Fruit fly (Drosophila melanogaster): Measurements from ENCODE around the gene CG6686.

Gene CG6686

dm6 chr2L:11977721-11978120 is 10.1 kb downstream of the CG6686 start:
- no peak for TF ChIP-seq pan (optimal IDR thresholded peaks at IDR 0.05)
- no peak for TF ChIP-seq Hr78 (GFP tag; optimal IDR thresholded peaks at IDR 0.05)
- no peak for TF ChIP-seq lola (GFP tag; optimal IDR thresholded peaks at IDR 0.05)
- no peak for TF ChIP-seq usp (GFP tag; optimal IDR thresholded peaks at IDR 0.05)
- no peak for TF ChIP-seq CrebA (GFP tag; optimal IDR thresholded peaks at IDR 0.05; ENCODE audit: borderline replicate concordance)
- TF ChIP-seq dl (GFP tag; optimal IDR thresholded peaks at IDR 0.05; ENCODE audit: insufficient read depth in 1 of 2, partially characterized antibody in 2 of 2) = no peak
- no peak for TF ChIP-seq brk (GFP tag; optimal IDR thresholded peaks at IDR 0.05)

dm6 chr2L:11976955-11977354 is 10.9 kb downstream of the CG6686 start:
- TF ChIP-seq woc (GFP tag; optimal IDR thresholded peaks at IDR 0.05) = no peak
- TF ChIP-seq foxo (GFP tag; optimal IDR thresholded peaks at IDR 0.05) = no peak
- TF ChIP-seq Sp1 (GFP tag; optimal IDR thresholded peaks at IDR 0.05) = no peak
- no peak for TF ChIP-seq brk (GFP tag; optimal IDR thresholded peaks at IDR 0.05)
- no peak for TF ChIP-seq Myc (optimal IDR thresholded peaks at IDR 0.05)
- no peak for TF ChIP-seq Mio (GFP tag; optimal IDR thresholded peaks at IDR 0.05)
- TF ChIP-seq h (GFP tag; optimal IDR thresholded peaks at IDR 0.05) = no peak
- no peak for TF ChIP-seq lola (GFP tag; optimal IDR thresholded peaks at IDR 0.05)
- no peak for TF ChIP-seq dsf (GFP tag; optimal IDR thresholded peaks at IDR 0.05; ENCODE audit: borderline replicate concordance)
- TF ChIP-seq Rel (GFP tag; optimal IDR thresholded peaks at IDR 0.05) = no peak
- no peak for TF ChIP-seq Rel (tag; optimal IDR thresholded peaks at IDR 0.05)
- no peak for TF ChIP-seq OdsH (GFP tag; optimal IDR thresholded peaks at IDR 0.05)
- no peak for TF ChIP-seq tai (GFP tag; optimal IDR thresholded peaks at IDR 0.05)
- no peak for TF ChIP-seq Abd-B (GFP tag; optimal IDR thresholded peaks at IDR 0.05)
- TF ChIP-seq usp (GFP tag; optimal IDR thresholded peaks at IDR 0.05) = no peak
- no peak for TF ChIP-seq ey (GFP tag; optimal IDR thresholded peaks at IDR 0.05)
- TF ChIP-seq pan (optimal IDR thresholded peaks at IDR 0.05) = no peak
- no peak for TF ChIP-seq dl (GFP tag; optimal IDR thresholded peaks at IDR 0.05; ENCODE audit: insufficient read depth in 1 of 2, partially characterized antibody in 2 of 2)
- no peak for TF ChIP-seq sage (GFP tag; optimal IDR thresholded peaks at IDR 0.05)

- TF ChIP-seq HLH106 (tag; optimal IDR thresholded peaks at IDR 0.05) = no peak
Observed at dm6 chr2L:11973145-11973738, 14.6 kb downstream of the CG6686 start.

dm6 chr2L:11970853-11971397 is 16.9 kb downstream of the CG6686 start:
- no peak for TF ChIP-seq sage (GFP tag; optimal IDR thresholded peaks at IDR 0.05)
- TF ChIP-seq N (GFP tag; optimal IDR thresholded peaks at IDR 0.05) = no peak
- TF ChIP-seq tai (GFP tag; optimal IDR thresholded peaks at IDR 0.05) = no peak
- no peak for TF ChIP-seq GATAd (GFP tag; optimal IDR thresholded peaks at IDR 0.05)
- no peak for TF ChIP-seq Myc (optimal IDR thresholded peaks at IDR 0.05)
- TF ChIP-seq pan (optimal IDR thresholded peaks at IDR 0.05) = no peak
- TF ChIP-seq CG9705 (GFP tag; optimal IDR thresholded peaks at IDR 0.05) = no peak
- peak; percentile 50 for TF ChIP-seq rgr (GFP tag; optimal IDR thresholded peaks at IDR 0.05)
- TF ChIP-seq CrebA (GFP tag; optimal IDR thresholded peaks at IDR 0.05; ENCODE audit: borderline replicate concordance) = no peak
- no peak for TF ChIP-seq Hr78 (GFP tag; optimal IDR thresholded peaks at IDR 0.05)
- no peak for TF ChIP-seq usp (GFP tag; optimal IDR thresholded peaks at IDR 0.05)
- no peak for TF ChIP-seq sv (GFP tag; optimal IDR thresholded peaks at IDR 0.05)
- peak; percentile 46 for TF ChIP-seq Sp1 (GFP tag; optimal IDR thresholded peaks at IDR 0.05)
- no peak for TF ChIP-seq lola (GFP tag; optimal IDR thresholded peaks at IDR 0.05)
- no peak for TF ChIP-seq dmrt93B (GFP tag; optimal IDR thresholded peaks at IDR 0.05)
- no peak for TF ChIP-seq Abd-B (GFP tag; optimal IDR thresholded peaks at IDR 0.05)
- peak; percentile 51 for TF ChIP-seq fru (GFP tag; optimal IDR thresholded peaks at IDR 0.05)
- TF ChIP-seq woc (GFP tag; optimal IDR thresholded peaks at IDR 0.05) = no peak
- TF ChIP-seq Jra (GFP tag; optimal IDR thresholded peaks at IDR 0.05) = peak; percentile 46
- TF ChIP-seq Hr83 (GFP tag; optimal IDR thresholded peaks at IDR 0.05; ENCODE audit: poor library complexity, severe bottlenecking) = peak; percentile 83
- peak; percentile 24 for TF ChIP-seq HLH106 (tag; optimal IDR thresholded peaks at IDR 0.05)
- TF ChIP-seq dl (GFP tag; optimal IDR thresholded peaks at IDR 0.05; ENCODE audit: insufficient read depth in 1 of 2, partially characterized antibody in 2 of 2) = peak; percentile 56 to 82
- peak; percentile 24 for TF ChIP-seq CG32264 (GFP tag; optimal IDR thresholded peaks at IDR 0.05)
- TF ChIP-seq foxo (GFP tag; optimal IDR thresholded peaks at IDR 0.05) = peak in 1 of 2 experiments; percentile 34
- TF ChIP-seq h (GFP tag; optimal IDR thresholded peaks at IDR 0.05) = peak; percentile 75
- peak; percentile 59 for TF ChIP-seq jim (GFP tag; optimal IDR thresholded peaks at IDR 0.05)
- TF ChIP-seq Dif (GFP tag; optimal IDR thresholded peaks at IDR 0.05; ENCODE audit: partially characterized antibody) = peak; percentile 84
- TF ChIP-seq psq (GFP tag; optimal IDR thresholded peaks at IDR 0.05) = peak; percentile 7
- no peak for TF ChIP-seq Hnf4 (GFP tag; optimal IDR thresholded peaks at IDR 0.05)
- TF ChIP-seq Mio (GFP tag; optimal IDR thresholded peaks at IDR 0.05) = no peak
- peak; percentile 81 for TF ChIP-seq Vsx2 (GFP tag; optimal IDR thresholded peaks at IDR 0.05; ENCODE audit: partially characterized antibody)
- peak; percentile 44 for TF ChIP-seq br (GFP tag; optimal IDR thresholded peaks at IDR 0.05)
- no peak for TF ChIP-seq dsf (GFP tag; optimal IDR thresholded peaks at IDR 0.05; ENCODE audit: borderline replicate concordance)
- no peak for TF ChIP-seq brk (GFP tag; optimal IDR thresholded peaks at IDR 0.05)
- no peak for TF ChIP-seq Rel (GFP tag; optimal IDR thresholded peaks at IDR 0.05)
- TF ChIP-seq Rel (tag; optimal IDR thresholded peaks at IDR 0.05) = peak; percentile 69
- no peak for TF ChIP-seq Dfd (GFP tag; optimal IDR thresholded peaks at IDR 0.05)
- no peak for TF ChIP-seq ey (GFP tag; optimal IDR thresholded peaks at IDR 0.05)
- peak; percentile 20 for TF ChIP-seq OdsH (GFP tag; optimal IDR thresholded peaks at IDR 0.05)
